Worm (Caenorhabditis elegans): ENCODE measurements around the gene exos-8.
A peak's percentile ranks its signal among the peaks of the same experiment; 100 is the strongest.

The exos-8 gene

ce11 chrII:6706552-6707091 is 34.9 kb upstream of the exos-8 start:
- TF ChIP-seq egl-27 (tag; optimal IDR thresholded peaks at IDR 0.05) (no peak), skn-1 (tag; optimal IDR thresholded peaks at IDR 0.05) (no peak), fkh-10 (GFP tag; optimal IDR thresholded peaks at IDR 0.05) (peak; percentile 44)

ce11 chrII:6707496-6708260 is 33.8 kb upstream of the exos-8 start:
- TF ChIP-seq egl-5 (tag; optimal IDR thresholded peaks at IDR 0.05) (no peak), ztf-11 (tag; optimal IDR thresholded peaks at IDR 0.05) (no peak), hmg-11 (tag; optimal IDR thresholded peaks at IDR 0.05) (no peak), lin-39 (tag; optimal IDR thresholded peaks at IDR 0.05) (peak; percentile 96), nhr-67 (tag; optimal IDR thresholded peaks at IDR 0.05) (no peak), nhr-28 (tag; optimal IDR thresholded peaks at IDR 0.05) (no peak), nfya-1 (tag; optimal IDR thresholded peaks at IDR 0.05; ENCODE audit: insufficient read depth) (peak; percentile 52), elt-1 (tag; optimal IDR thresholded peaks at IDR 0.05) (peak; percentile 0), nhr-77 (tag; optimal IDR thresholded peaks at IDR 0.05) (no peak), R02D3.7 (tag; optimal IDR thresholded peaks at IDR 0.05) (no peak), unc-62 (GFP tag; optimal IDR thresholded peaks at IDR 0.05) (peak; percentile 27), aly-2 (tag; optimal IDR thresholded peaks at IDR 0.05) (no peak), nhr-25 (tag; optimal IDR thresholded peaks at IDR 0.05) (no peak), nhr-11 (tag; optimal IDR thresholded peaks at IDR 0.05) (no peak), mml-1 (tag; optimal IDR thresholded peaks at IDR 0.05) (no peak)

DNA sequence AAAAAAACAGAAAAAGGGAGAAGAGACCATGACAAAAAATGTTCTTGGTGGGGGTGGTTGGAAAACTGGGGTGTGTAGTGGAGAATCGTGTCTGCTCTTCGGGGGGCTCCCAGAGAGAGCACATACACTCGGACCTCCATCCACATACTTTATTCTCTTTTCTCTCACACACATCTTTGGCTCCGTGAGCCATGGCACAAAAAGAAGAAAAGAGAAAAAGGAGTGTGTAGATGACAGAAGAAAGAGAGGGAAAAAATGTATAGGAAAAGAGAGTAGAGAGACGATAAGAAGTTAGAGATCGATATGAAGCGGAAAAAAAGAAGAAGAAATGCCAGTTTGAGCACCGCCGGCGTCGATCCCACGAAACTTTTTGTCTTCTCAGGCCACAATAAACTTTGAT is 32.5 kb upstream of the exos-8 start:
- no peak for TF ChIP-seq ceh-9 (tag; optimal IDR thresholded peaks at IDR 0.05)
- no peak for TF ChIP-seq pha-4 (tag; optimal IDR thresholded peaks at IDR 0.05)
- peak; percentile 18 for TF ChIP-seq egl-5 (tag; optimal IDR thresholded peaks at IDR 0.05)
- no peak for TF ChIP-seq sea-2 (GFP tag; optimal IDR thresholded peaks at IDR 0.05)
- peak; percentile 37 for TF ChIP-seq hmg-11 (tag; optimal IDR thresholded peaks at IDR 0.05)
- TF ChIP-seq skn-1 (tag; optimal IDR thresholded peaks at IDR 0.05): no peak
- no peak for TF ChIP-seq ceh-28 (tag; optimal IDR thresholded peaks at IDR 0.05)
- no peak for TF ChIP-seq egl-27 (tag; optimal IDR thresholded peaks at IDR 0.05)
- peak; percentile 15 for TF ChIP-seq unc-62 (GFP tag; optimal IDR thresholded peaks at IDR 0.05)
- peak; percentile 65 for TF ChIP-seq lin-39 (tag; optimal IDR thresholded peaks at IDR 0.05)
- TF ChIP-seq aly-2 (tag; optimal IDR thresholded peaks at IDR 0.05): no peak
- TF ChIP-seq ztf-11 (tag; optimal IDR thresholded peaks at IDR 0.05): no peak
- TF ChIP-seq jun-1 (tag; optimal IDR thresholded peaks at IDR 0.05): no peak
- no peak for TF ChIP-seq ztf-4 (tag; optimal IDR thresholded peaks at IDR 0.05)
- TF ChIP-seq fkh-2 (tag; optimal IDR thresholded peaks at IDR 0.05): no peak
- TF ChIP-seq nhr-23 (tag; optimal IDR thresholded peaks at IDR 0.05): no peak
- TF ChIP-seq nhr-28 (tag; optimal IDR thresholded peaks at IDR 0.05): no peak
- TF ChIP-seq ZK546.5 (tag; optimal IDR thresholded peaks at IDR 0.05): no peak
- no peak for TF ChIP-seq daf-12 (tag; optimal IDR thresholded peaks at IDR 0.05)
- TF ChIP-seq ceh-16 (tag; optimal IDR thresholded peaks at IDR 0.05): no peak
- TF ChIP-seq nhr-25 (tag; optimal IDR thresholded peaks at IDR 0.05): no peak
- no peak for TF ChIP-seq nhr-76 (tag; optimal IDR thresholded peaks at IDR 0.05)
- TF ChIP-seq elt-2 (tag; optimal IDR thresholded peaks at IDR 0.05): no peak
- TF ChIP-seq nhr-12 (tag; optimal IDR thresholded peaks at IDR 0.05): no peak
- TF ChIP-seq nhr-77 (tag; optimal IDR thresholded peaks at IDR 0.05): no peak
- peak; percentile 21 for TF ChIP-seq lin-15B (tag; optimal IDR thresholded peaks at IDR 0.05)
- no peak for TF ChIP-seq snpc-4 (tag; optimal IDR thresholded peaks at IDR 0.05)
- no peak for TF ChIP-seq mdl-1 (tag; optimal IDR thresholded peaks at IDR 0.05)
- TF ChIP-seq lsy-12 (tag; optimal IDR thresholded peaks at IDR 0.05): no peak
- no peak for TF ChIP-seq zag-1 (tag; optimal IDR thresholded peaks at IDR 0.05)
- TF ChIP-seq pqm-1 (tag; optimal IDR thresholded peaks at IDR 0.05): no peak
- no peak for TF ChIP-seq tbx-2 (tag; optimal IDR thresholded peaks at IDR 0.05)
- no peak for TF ChIP-seq nhr-11 (tag; optimal IDR thresholded peaks at IDR 0.05)
- peak; percentile 78 for TF ChIP-seq nfya-1 (tag; optimal IDR thresholded peaks at IDR 0.05; ENCODE audit: insufficient read depth)
